Worm (Caenorhabditis elegans): Measurements from ENCODE around the gene D2096.7.

Gene D2096.7

DNA sequence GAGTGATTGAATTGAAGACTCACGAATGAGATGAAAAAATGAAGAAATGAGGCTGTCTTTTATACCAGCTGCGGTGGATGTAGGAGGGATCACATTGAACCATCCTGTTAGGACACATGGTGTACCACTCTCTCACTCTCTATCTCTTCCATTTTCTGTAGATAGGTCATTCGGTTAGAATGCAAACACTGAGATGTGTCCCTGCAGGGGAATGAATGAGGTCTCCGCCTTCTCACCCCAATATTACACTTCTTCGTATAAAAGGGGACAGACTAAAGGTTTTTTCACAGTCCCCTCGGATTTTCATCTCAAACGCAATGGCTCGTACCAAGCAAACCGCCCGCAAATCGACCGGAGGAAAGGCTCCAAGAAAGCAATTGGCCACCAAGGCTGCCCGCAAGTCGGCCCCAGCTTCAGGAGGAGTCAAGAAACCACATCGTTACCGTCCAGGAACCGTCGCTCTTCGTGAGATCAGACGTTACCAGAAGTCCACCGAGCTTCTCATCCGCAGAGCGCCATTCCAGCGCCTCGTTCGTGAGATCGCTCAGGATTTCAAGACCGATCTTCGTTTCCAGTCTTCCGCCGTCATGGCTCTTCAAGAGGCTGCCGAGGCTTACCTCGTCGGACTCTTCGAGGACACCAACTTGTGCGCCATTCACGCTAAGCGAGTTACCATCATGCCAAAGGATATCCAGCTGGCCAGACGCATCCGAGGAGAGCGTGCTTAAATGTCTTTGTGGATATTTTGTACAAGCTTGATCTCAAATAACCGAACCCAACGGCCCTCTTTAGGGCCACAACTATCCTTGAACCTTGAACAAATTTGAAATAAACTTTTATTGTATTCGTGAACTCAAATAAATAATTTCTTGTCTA lies 43.2 kb downstream of the D2096.7 start, which contains the start of gene his-32 (continued):
- TF ChIP-seq unc-55 (GFP tag; optimal IDR thresholded peaks at IDR 0.05) (peak; percentile 19), rnt-1 (tag; optimal IDR thresholded peaks at IDR 0.05) (peak; percentile 34), ztf-16 (tag; optimal IDR thresholded peaks at IDR 0.05) (peak; percentile 66), ahr-1 (tag; optimal IDR thresholded peaks at IDR 0.05) (no peak), elt-2 (tag; optimal IDR thresholded peaks at IDR 0.05) (peak; percentile 43), ceh-9 (tag; optimal IDR thresholded peaks at IDR 0.05) (no peak), lim-6 (tag; optimal IDR thresholded peaks at IDR 0.05) (no peak), ets-4 (tag; optimal IDR thresholded peaks at IDR 0.05) (no peak), ceh-48 (tag; optimal IDR thresholded peaks at IDR 0.05) (no peak), nhr-232 (tag; optimal IDR thresholded peaks at IDR 0.05) (no peak), lin-11 (tag; optimal IDR thresholded peaks at IDR 0.05) (no peak), unc-86 (tag; optimal IDR thresholded peaks at IDR 0.05) (no peak), syd-9 (tag; optimal IDR thresholded peaks at IDR 0.05) (no peak), pag-3 (tag; optimal IDR thresholded peaks at IDR 0.05; ENCODE audit: borderline replicate concordance) (no peak), F13H6.1 (tag; optimal IDR thresholded peaks at IDR 0.05) (no peak), ceh-22 (tag; optimal IDR thresholded peaks at IDR 0.05) (no peak), dve-1 (tag; optimal IDR thresholded peaks at IDR 0.05) (peak; percentile 34), ceh-45 (GFP tag; IDR thresholded peaks at IDR 0.05) (no peak), sox-2 (GFP tag; IDR thresholded peaks at IDR 0.05) (peak; percentile 83), ref-2 (tag; optimal IDR thresholded peaks at IDR 0.05) (peak; percentile 90), unc-42 (tag; optimal IDR thresholded peaks at IDR 0.05) (no peak), hlh-8 (tag; optimal IDR thresholded peaks at IDR 0.05) (no peak), pax-1 (tag; optimal IDR thresholded peaks at IDR 0.05) (peak; percentile 85), pat-9 (tag; optimal IDR thresholded peaks at IDR 0.05) (peak; percentile 41), fax-1 (tag; optimal IDR thresholded peaks at IDR 0.05) (no peak), K09A11.1 (tag; optimal IDR thresholded peaks at IDR 0.05; ENCODE audit: insufficient read depth) (no peak), mec-3 (tag; optimal IDR thresholded peaks at IDR 0.05; ENCODE audit: borderline replicate concordance) (no peak), elt-4 (tag; optimal IDR thresholded peaks at IDR 0.05) (no peak), nfya-1 (tag; optimal IDR thresholded peaks at IDR 0.05) (peak; percentile 75), hlh-13 (GFP tag; optimal IDR thresholded peaks at IDR 0.05) (no peak), pha-2 (tag; optimal IDR thresholded peaks at IDR 0.05) (peak; percentile 35), sox-4 (tag; optimal IDR thresholded peaks at IDR 0.05) (no peak), nhr-11 (tag; optimal IDR thresholded peaks at IDR 0.05) (no peak), hlh-30 (tag; optimal IDR thresholded peaks at IDR 0.05; ENCODE audit: insufficient read depth) (peak; percentile 83), unc-3 (GFP tag; conservative IDR thresholded peaks at IDR 0.05) (no peak), unc-3 (tag; optimal IDR thresholded peaks at IDR 0.05) (no peak), hlh-6 (tag; optimal IDR thresholded peaks at IDR 0.05) (no peak), fkh-6 (tag; optimal IDR thresholded peaks at IDR 0.05) (peak; percentile 26)

DNA sequence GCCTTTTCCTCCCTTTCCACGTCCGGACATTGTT lies 43.7 kb downstream of the D2096.7 start, which contains the start of gene his-31:
his-31 (minus strand) TSS at position 30 of the 34 bp plus-strand sequence.
- TF ChIP-seq nhr-11 (tag; optimal IDR thresholded peaks at IDR 0.05) (no peak), pat-9 (tag; optimal IDR thresholded peaks at IDR 0.05) (no peak), ceh-24 (tag; optimal IDR thresholded peaks at IDR 0.05) (no peak), ceh-31 (tag; optimal IDR thresholded peaks at IDR 0.05) (no peak), ceh-34 (tag; optimal IDR thresholded peaks at IDR 0.05) (no peak)

DNA sequence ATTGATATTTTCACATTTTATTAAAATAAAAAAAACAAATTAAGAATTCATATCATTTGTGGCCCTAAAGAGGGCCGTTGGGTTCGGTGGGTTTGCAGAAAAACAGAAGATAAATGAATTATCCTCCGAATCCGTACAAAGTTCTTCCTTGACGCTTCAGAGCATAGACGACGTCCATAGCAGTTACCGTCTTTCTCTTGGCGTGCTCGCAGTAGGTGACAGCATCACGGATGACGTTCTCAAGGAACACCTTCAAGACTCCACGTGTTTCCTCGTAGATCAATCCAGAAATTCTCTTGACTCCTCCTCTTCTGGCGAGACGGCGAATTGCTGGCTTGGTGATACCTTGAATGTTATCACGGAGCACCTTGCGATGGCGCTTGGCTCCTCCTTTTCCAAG lies 43.9 kb downstream of the D2096.7 start:
- TF ChIP-seq ama-1 (optimal IDR thresholded peaks at IDR 0.05) = peak; percentile 35
- TF ChIP-seq pax-1 (tag; optimal IDR thresholded peaks at IDR 0.05) = no peak
